Fruit fly (Drosophila melanogaster) whole organism, embryonic: ENCODE results near the gene CG3448.

ENCODE experiments used
- Ada2b ChIP-seq: fragments of 200-800 bp; sonication (Bioruptor generic); IDR thresholded peaks from 2 replicates; pipeline ENCODE4 v1.3.6; 2022; ENCODE audit warnings: missing biosample characterization, missing genetic modification characterization
- Adf1 ChIP-seq: fragments of 200-800 bp; sonication (Bioruptor generic); IDR thresholded peaks from 2 replicates; pipeline ENCODE4 v1.3.6; 2022; ENCODE audit warnings: missing biosample characterization, missing genetic modification characterization
- Blimp-1 ChIP-seq: fragments of 200-800 bp; sonication (Bioruptor generic); optimal IDR thresholded peaks from 3 replicates; lab custom pipeline; 2018; ENCODE audit warnings: missing biosample characterization, missing genetic modification characterization, mild to moderate bottlenecking, moderate library complexity, missing genetic modification reagents
- CG10209 ChIP-seq: fragments of 200-800 bp; sonication (Bioruptor generic); optimal IDR thresholded peaks from 3 replicates; lab custom pipeline; 2017; ENCODE audit warnings: missing biosample characterization, mild to moderate bottlenecking, missing genetic modification characterization, missing genetic modification reagents
- CG12659 ChIP-seq: fragments of 200-800 bp; sonication (Bioruptor generic); optimal IDR thresholded peaks from 3 replicates; lab custom pipeline; 2017; ENCODE audit warnings: mild to moderate bottlenecking, missing biosample characterization, missing genetic modification reagents, missing genetic modification characterization
- CG15514 ChIP-seq: fragments of 200-800 bp; sonication (Bioruptor generic); optimal IDR thresholded peaks from 3 replicates; lab custom pipeline; 2017; ENCODE audit warnings: missing biosample characterization, missing genetic modification characterization, mild to moderate bottlenecking, moderate library complexity, missing genetic modification reagents
- CG15601 ChIP-seq: fragments of 200-800 bp; sonication (Bioruptor generic); optimal IDR thresholded peaks from 3 replicates; lab custom pipeline; 2019; ENCODE audit warnings: missing biosample characterization, mild to moderate bottlenecking, missing genetic modification characterization, moderate library complexity
- CG1603 ChIP-seq: fragments of 200-800 bp; sonication (Bioruptor generic); optimal IDR thresholded peaks from 2 replicates; lab custom pipeline; 2019; ENCODE audit warnings: missing biosample characterization, mild to moderate bottlenecking, missing genetic modification characterization, moderate library complexity
- CG17186 ChIP-seq: fragments of 200-800 bp; sonication (Bioruptor generic); optimal IDR thresholded peaks from 3 replicates; lab custom pipeline; 2017; ENCODE audit warnings: missing biosample characterization, missing genetic modification reagents, missing genetic modification characterization
- CG17361 ChIP-seq: fragments of 200-800 bp; sonication (Bioruptor generic); IDR thresholded peaks from 3 replicates; pipeline ENCODE4 v1.3.6; 2022; ENCODE audit warnings: missing biosample characterization, missing genetic modification characterization
- CG17612 ChIP-seq: fragments of 200-800 bp; sonication (Bioruptor generic); IDR thresholded peaks from 2 replicates; pipeline ENCODE4 v1.3.6; 2022; ENCODE audit warnings: missing biosample characterization, missing genetic modification characterization
- CG18599 ChIP-seq: fragments of 200-800 bp; sonication (Bioruptor generic); optimal IDR thresholded peaks from 3 replicates; lab custom pipeline; 2017; ENCODE audit warnings: missing biosample characterization, missing genetic modification characterization, mild to moderate bottlenecking, moderate library complexity, missing genetic modification reagents
- CG30403 ChIP-seq: fragments of 200-800 bp; sonication (Bioruptor generic); optimal IDR thresholded peaks from 3 replicates; lab custom pipeline; 2016; ENCODE audit warnings: missing biosample characterization, missing genetic modification characterization
- CG3407 ChIP-seq: fragments of 200-800 bp; sonication (Bioruptor generic); optimal IDR thresholded peaks from 2 replicates; lab custom pipeline; 2018; ENCODE audit warnings: missing biosample characterization, mild to moderate bottlenecking, missing genetic modification characterization
- CG6654 ChIP-seq: fragments of 200-800 bp; sonication (Bioruptor generic); optimal IDR thresholded peaks from 2 replicates; lab custom pipeline; 2017; ENCODE audit warnings: missing biosample characterization, mild to moderate bottlenecking, missing genetic modification characterization
- CG6689 ChIP-seq: fragments of 200-800 bp; sonication (Bioruptor generic); IDR thresholded peaks from 2 replicates; pipeline ENCODE4 v1.3.6; 2022; ENCODE audit warnings: missing biosample characterization, missing genetic modification characterization
- CG7839 ChIP-seq: fragments of 200-800 bp; sonication (Bioruptor generic); optimal IDR thresholded peaks from 3 replicates; lab custom pipeline; 2018; ENCODE audit warnings: missing biosample characterization, mild to moderate bottlenecking, missing genetic modification characterization, moderate library complexity
- CG8281 ChIP-seq: fragments of 200-800 bp; sonication (Bioruptor generic); optimal IDR thresholded peaks from 2 replicates; lab custom pipeline; 2018; ENCODE audit warnings: missing biosample characterization, mild to moderate bottlenecking, missing genetic modification characterization, moderate library complexity
- CG8478 ChIP-seq: fragments of >200 bp; optimal IDR thresholded peaks from 2 replicates; lab custom pipeline; 2018
- CHES-1-like ChIP-seq: fragments of 200-800 bp; sonication (Bioruptor generic); optimal IDR thresholded peaks from 2 replicates; lab custom pipeline; 2016; ENCODE audit warnings: missing biosample characterization, missing genetic modification characterization
- CkIIα-i1 ChIP-seq: fragments of 200-800 bp; sonication (Bioruptor generic); IDR thresholded peaks from 2 replicates; pipeline ENCODE4 v1.3.6; 2022; ENCODE audit warnings: missing biosample characterization, missing genetic modification characterization
- D19B ChIP-seq: fragments of 200-800 bp; sonication (Bioruptor generic); optimal IDR thresholded peaks from 2 replicates; lab custom pipeline; 2017; ENCODE audit warnings: missing biosample characterization, mild to moderate bottlenecking, missing genetic modification characterization
- Dip2 ChIP-seq: fragments of 200-800 bp; sonication (Bioruptor generic); IDR thresholded peaks from 2 replicates; pipeline ENCODE4 v1.3.6; 2022; ENCODE audit warnings: missing biosample characterization, missing genetic modification characterization
- Fer1 ChIP-seq: fragments of 200-800 bp; sonication (Bioruptor generic); optimal IDR thresholded peaks from 2 replicates; lab custom pipeline; 2017; ENCODE audit warnings: missing biosample characterization, mild to moderate bottlenecking, missing genetic modification characterization
- Lhr ChIP-seq: fragments of 200-800 bp; sonication (Bioruptor generic); optimal IDR thresholded peaks from 3 replicates; lab custom pipeline; 2017; ENCODE audit warnings: mild to moderate bottlenecking, missing biosample characterization, missing genetic modification reagents, missing genetic modification characterization
- NK7.1 ChIP-seq: fragments of 200-800 bp; sonication (Bioruptor generic); optimal IDR thresholded peaks from 3 replicates; lab custom pipeline; 2016; ENCODE audit warnings: missing biosample characterization, missing genetic modification characterization
- Sin3A ChIP-seq: fragments of >200 bp; optimal IDR thresholded peaks from 2 replicates; lab custom pipeline; 2018
- Sox100B ChIP-seq: fragments of 200-800 bp; sonication (Bioruptor generic); optimal IDR thresholded peaks from 3 replicates; lab custom pipeline; 2018; ENCODE audit warnings: missing biosample characterization, mild to moderate bottlenecking, missing genetic modification characterization
- Vsx1 ChIP-seq: fragments of 200-800 bp; sonication (Bioruptor generic); optimal IDR thresholded peaks from 2 replicates; lab custom pipeline; 2017; ENCODE audit warnings: missing biosample characterization, mild to moderate bottlenecking, missing genetic modification characterization, missing genetic modification reagents
- Xbp1 ChIP-seq: fragments of 200-800 bp; sonication (Bioruptor generic); optimal IDR thresholded peaks from 3 replicates; lab custom pipeline; 2016; ENCODE audit warnings: missing biosample characterization, mild to moderate bottlenecking, missing genetic modification characterization
- Xrp1 ChIP-seq: fragments of 200-800 bp; sonication (Bioruptor generic); IDR thresholded peaks from 2 replicates; pipeline ENCODE4 v1.3.6; 2022; ENCODE audit warnings: missing biosample characterization, missing genetic modification characterization
- chif ChIP-seq, 2 experiments: fragments of 200-800 bp; sonication (Bioruptor generic); optimal IDR thresholded peaks; 3 replicates each; lab custom pipeline; 2016; ENCODE audit warnings: missing biosample characterization in 2 of 2, missing genetic modification characterization in 2 of 2
- danr ChIP-seq: fragments of 200-800 bp; sonication (Bioruptor generic); IDR thresholded peaks from 2 replicates; pipeline ENCODE4 v1.3.6; 2022; ENCODE audit warnings: missing biosample characterization, missing genetic modification characterization
- dysf ChIP-seq: fragments of 200-800 bp; sonication (Bioruptor generic); IDR thresholded peaks from 3 replicates; pipeline ENCODE4 v1.3.6; 2022; ENCODE audit warnings: missing biosample characterization, missing genetic modification characterization
- exex ChIP-seq: fragments of 200-800 bp; sonication (Bioruptor generic); optimal IDR thresholded peaks from 4 replicates; lab custom pipeline; 2018; ENCODE audit warnings: missing biosample characterization, mild to moderate bottlenecking, missing genetic modification characterization, moderate library complexity
- fru ChIP-seq: fragments of >200 bp; optimal IDR thresholded peaks from 2 replicates; lab custom pipeline; 2017
- gro ChIP-seq: fragments of 200-800 bp; sonication (Bioruptor generic); optimal IDR thresholded peaks from 2 replicates; lab custom pipeline; 2016; ENCODE audit warnings: missing biosample characterization, missing genetic modification characterization
- h ChIP-seq: fragments of >200 bp; optimal IDR thresholded peaks from 2 replicates; lab custom pipeline; 2017
- hkb ChIP-seq, 2 experiments: fragments of 200-800 bp in 1 of 2; fragments of >200 bp in 1 of 2; sonication (Bioruptor generic) in 1 of 2; IDR thresholded peaks in 1 of 2; optimal IDR thresholded peaks in 1 of 2; 2 replicates each; pipeline versions ENCODE4 v1.3.6 to Lab custom; 2017 to 2022; ENCODE audit warnings: missing biosample characterization in 1 of 2, missing genetic modification characterization in 1 of 2
- inv ChIP-seq: fragments of 200-800 bp; sonication (Bioruptor generic); IDR thresholded peaks from 2 replicates; pipeline ENCODE4 v1.3.6; 2022; ENCODE audit warnings: missing biosample characterization, missing genetic modification characterization; ENCODE audit not compliant: partially characterized antibody
- kah ChIP-seq: fragments of 200-800 bp; sonication (Bioruptor generic); optimal IDR thresholded peaks from 2 replicates; lab custom pipeline; 2018; ENCODE audit warnings: missing biosample characterization, mild to moderate bottlenecking, missing genetic modification characterization
- mld ChIP-seq: fragments of 200-800 bp; sonication (Bioruptor generic); IDR thresholded peaks from 3 replicates; pipeline ENCODE4 v1.3.6; 2022; ENCODE audit warnings: missing biosample characterization, missing genetic modification characterization; ENCODE audit not compliant: partially characterized antibody
- pan ChIP-seq, 4 experiments: fragments of >200 bp in 3 of 4; fragments of 200-800 bp in 1 of 4; sonication (Bioruptor generic) in 1 of 4; optimal IDR thresholded peaks in 3 of 4; IDR thresholded peaks in 1 of 4; 2 replicates each; pipeline versions ENCODE4 v1.3.6 to Lab custom; 2017 to 2022; ENCODE audit warnings: missing biosample characterization in 2 of 4, missing genetic modification characterization in 2 of 4, mixed read lengths in 1 of 4
- run ChIP-seq: fragments of 200-800 bp; sonication (Bioruptor generic); optimal IDR thresholded peaks from 3 replicates; lab custom pipeline; 2018; ENCODE audit warnings: missing biosample characterization, mild to moderate bottlenecking, missing genetic modification characterization
- sob ChIP-seq: fragments of 200-800 bp; sonication (Bioruptor generic); IDR thresholded peaks from 2 replicates; pipeline ENCODE4 v1.3.6; 2022; ENCODE audit warnings: missing biosample characterization, missing genetic modification characterization
- tio ChIP-seq: fragments of 200-800 bp; sonication (Bioruptor generic); optimal IDR thresholded peaks from 2 replicates; lab custom pipeline; 2017; ENCODE audit warnings: missing biosample characterization, missing genetic modification characterization, inconsistent platforms
- trem ChIP-seq: fragments of 200-800 bp; optimal IDR thresholded peaks from 3 replicates; lab custom pipeline; 2019; ENCODE audit warnings: missing biosample characterization, mild to moderate bottlenecking, missing genetic modification characterization, moderate library complexity
- tx ChIP-seq: fragments of 200-800 bp; sonication (Bioruptor generic); optimal IDR thresholded peaks from 2 replicates; lab custom pipeline; 2016; ENCODE audit warnings: missing biosample characterization, missing genetic modification characterization
- wdn ChIP-seq: fragments of 200-800 bp; sonication (Bioruptor generic); IDR thresholded peaks from 2 replicates; pipeline ENCODE4 v1.3.6; 2022; ENCODE audit warnings: missing biosample characterization, missing genetic modification characterization
- z ChIP-seq: fragments of 200-800 bp; sonication (Bioruptor generic); IDR thresholded peaks from 3 replicates; pipeline ENCODE4 v1.3.6; 2022; ENCODE audit warnings: missing biosample characterization, missing genetic modification characterization

CG3448 gene

dm6 chr3L:9441907-9442479, 9.4 kb downstream of the CG3448 start, which contains the start of the genes Bet3 and Nf-YA (continued):
- TF ChIP-seq Sox100B (no peak), h (lab: Kevin White, UChicago) (no peak), D19B (GFP tag; lab: Kevin White, UChicago) (no peak), gro (GFP tag; lab: Kevin White, UChicago) (no peak), z (GFP tag; lab: Robert Waterston, UW) (no peak), Sin3A (lab: Kevin White, UChicago) (peak; percentile 38), dysf (GFP tag; lab: Robert Waterston, UW) (peak; percentile 31; the same call in 1 of the 3 replicates), CG10209 (peak; percentile 36), Xrp1 (GFP tag; lab: Robert Waterston, UW) (peak; percentile 37; the same call in 1 of the 2 replicates), Adf1 (no peak), Xbp1 (GFP tag; lab: Kevin White, UChicago) (peak; percentile 78), CG6689 (no peak), CG3407 (no peak), NK7.1 (GFP tag; lab: Kevin White, UChicago) (no peak), CG15514 (GFP tag; lab: Kevin White, UChicago) (peak; percentile 82), CG1603 (peak; percentile 79), CG30403 (GFP tag; lab: Kevin White, UChicago) (peak; percentile 74), CG7839 (tag; lab: Kevin White, UChicago) (peak; percentile 41), CG6654 (GFP tag; lab: Kevin White, UChicago) (no peak), trem (tag; lab: Kevin White, UChicago) (peak; percentile 62), wdn (GFP tag; lab: Robert Waterston, UW) (peak; percentile 26; the same call in 1 of the 2 replicates), Ada2b (GFP tag; lab: Robert Waterston, UW) (peak; percentile 47; the same call in 1 of the 2 replicates), kah (GFP tag; lab: Kevin White, UChicago) (no peak), fru (lab: Kevin White, UChicago) (no peak), hkb (optimal IDR thresholded peaks at IDR 0.05; lab: Kevin White, UChicago) (no peak), hkb (GFP tag; IDR thresholded peaks at IDR 0.05; lab: Robert Waterston, UW) (no peak), CG17361 (peak; percentile 48), Vsx1 (GFP tag; lab: Kevin White, UChicago) (no peak), Blimp-1 (peak; percentile 99), mld (GFP tag; lab: Robert Waterston, UW) (peak; percentile 62; the same call in 1 of the 3 replicates), tio (GFP tag; lab: Kevin White, UChicago) (no peak), run (tag; lab: Kevin White, UChicago) (no peak), CG18599 (peak; percentile 29), CkIIα-i1 (GFP tag; lab: Robert Waterston, UW) (no peak), CG15601 (tag; lab: Kevin White, UChicago) (peak; percentile 10), sob (peak; percentile 62), CG17612 (peak; percentile 43), chif (GFP tag; optimal IDR thresholded peaks at IDR 0.05; lab: Kevin White, UChicago) (peak; percentile 10 to 57), CHES-1-like (GFP tag; lab: Kevin White, UChicago) (peak; percentile 63), Lhr (GFP tag; lab: Kevin White, UChicago) (peak; percentile 44), danr (GFP tag; lab: Robert Waterston, UW) (no peak), tx (peak; percentile 26), Fer1 (GFP tag; lab: Kevin White, UChicago) (peak; percentile 3), CG8478 (lab: Kevin White, UChicago) (no peak), exex (no peak), CG12659 (GFP tag; lab: Kevin White, UChicago) (peak; percentile 65), CG8281 (tag; lab: Kevin White, UChicago) (no peak), Dip2 (GFP tag; lab: Robert Waterston, UW) (no peak), CG17186 (GFP tag; lab: Kevin White, UChicago) (peak; percentile 31), pan (optimal IDR thresholded peaks at IDR 0.05; lab: Kevin White, UChicago) (no peak), pan (GFP tag; optimal IDR thresholded peaks at IDR 0.05 in 1 of 2, IDR thresholded peaks at IDR 0.05 in 1 of 2) (no peak), inv (GFP tag; lab: Robert Waterston, UW) (peak; percentile 79)
